Worm (Caenorhabditis elegans): ENCODE data around the gene acr-7.

- TF ChIP-seq T22C8.4 (GFP tag; IDR thresholded peaks at IDR 0.05), result no peak
- TF ChIP-seq flt-1 (GFP tag; IDR thresholded peaks at IDR 0.05), result no peak
- no peak for TF ChIP-seq ref-1 (GFP tag; conservative IDR thresholded peaks at IDR 0.05)
- no peak for TF ChIP-seq ztf-23 (GFP tag; IDR thresholded peaks at IDR 0.05)
- no peak for TF ChIP-seq klf-2 (GFP tag; conservative IDR thresholded peaks at IDR 0.05)
- TF ChIP-seq tab-1 (GFP tag; IDR thresholded peaks at IDR 0.05), result no peak
- TF ChIP-seq ztf-29 (GFP tag; IDR thresholded peaks at IDR 0.05), result no peak
These were observed 5.3 kb upstream of the acr-7 start, which contains the start of gene mdt-10 for ce11 chrII:7854942-7855341.
